Worm (Caenorhabditis elegans) whole organism, L1 larva: Measurements from ENCODE around the gene C50E3.9.

ENCODE experiments used
- C04F5.9 ChIP-seq: sonication (generic microtip); optimal IDR thresholded peaks from 2 replicates; lab custom pipeline; 2016; ENCODE audit warnings: missing genetic modification characterization, missing compliant biosample characterization
- C16A3.4 ChIP-seq: fragments of 150-350 bp; optimal IDR thresholded peaks from 2 replicates; lab custom pipeline; 2014; ENCODE audit warnings: missing biosample characterization, missing genetic modification characterization
- aly-2 ChIP-seq: fragments of 150-350 bp; optimal IDR thresholded peaks from 2 replicates; lab custom pipeline; 2014; ENCODE audit warnings: missing biosample characterization, missing genetic modification characterization
- ama-1 ChIP-seq: fragments of 150-350 bp; optimal IDR thresholded peaks from 2 replicates; lab custom pipeline; 2014
- blmp-1 ChIP-seq: fragments of 150-350 bp; optimal IDR thresholded peaks from 2 replicates; lab custom pipeline; 2014; ENCODE audit warnings: missing biosample characterization, missing genetic modification characterization
- ceh-88 ChIP-seq: fragments of 200-800 bp; sonication (Bioruptor generic); IDR thresholded peaks from 2 replicates; pipeline ENCODE4 v1.3.6; 2022; ENCODE audit warnings: missing genetic modification characterization, missing compliant biosample characterization
- ceh-90 ChIP-seq: sonication (generic microtip); optimal IDR thresholded peaks from 2 replicates; lab custom pipeline; 2016; ENCODE audit warnings: missing genetic modification characterization, missing compliant biosample characterization
- dsc-1 ChIP-seq: sonication (generic microtip); optimal IDR thresholded peaks from 2 replicates; lab custom pipeline; 2016; ENCODE audit warnings: mild to moderate bottlenecking, missing genetic modification characterization, missing compliant biosample characterization
- efl-1 ChIP-seq, 4 experiments: fragments of 150-350 bp; optimal IDR thresholded peaks in 3 of 4; peaks in 1 of 4; 1 replicate in 1 of 4; 2 replicates in 3 of 4; lab custom pipeline; 2014; ENCODE audit warnings: missing biosample characterization in 2 of 4, missing genetic modification characterization in 2 of 4, missing genetic modification reagents in 2 of 4
- egl-27 ChIP-seq, 2 experiments: fragments of 150-350 bp in 1 of 2; sonication (generic microtip); optimal IDR thresholded peaks; 3 replicates each; lab custom pipeline; 2017 to 2018; ENCODE audit warnings: missing biosample characterization in 2 of 2, missing genetic modification characterization in 2 of 2, missing genetic modification reagents in 2 of 2
- elt-3 ChIP-seq, 6 experiments: fragments of 150-350 bp in 1 of 6; sonication (generic microtip); optimal IDR thresholded peaks; 2 replicates each; lab custom pipeline; 2017 to 2018; ENCODE audit warnings: missing biosample characterization in 6 of 6, missing genetic modification characterization in 6 of 6, inconsistent platforms in 1 of 6
- fkh-10 ChIP-seq: sonication (generic microtip); optimal IDR thresholded peaks from 2 replicates; lab custom pipeline; 2017; ENCODE audit warnings: missing biosample characterization, missing genetic modification reagents, missing genetic modification characterization
- fkh-4 ChIP-seq: sonication (generic microtip); optimal IDR thresholded peaks from 2 replicates; lab custom pipeline; 2016; ENCODE audit warnings: missing compliant biosample characterization, missing genetic modification characterization, borderline replicate concordance
- fos-1 ChIP-seq: fragments of 150-350 bp; optimal IDR thresholded peaks from 2 replicates; lab custom pipeline; 2014; ENCODE audit warnings: missing biosample characterization, missing genetic modification characterization
- grh-1 ChIP-seq: fragments of 200-800 bp; sonication (Bioruptor generic); IDR thresholded peaks from 2 replicates; pipeline ENCODE4 v1.3.6; 2022; ENCODE audit warnings: missing genetic modification reagents, missing genetic modification characterization, missing compliant biosample characterization
- hlh-17 ChIP-seq: fragments of 200-800 bp; sonication (Bioruptor generic); optimal IDR thresholded peaks from 2 replicates; lab custom pipeline; 2018; ENCODE audit warnings: missing genetic modification characterization, mild to moderate bottlenecking, missing compliant biosample characterization, moderate library complexity, borderline replicate concordance
- hlh-4 ChIP-seq: sonication (generic microtip); optimal IDR thresholded peaks from 2 replicates; lab custom pipeline; 2016; ENCODE audit warnings: mild to moderate bottlenecking, missing genetic modification characterization, missing compliant biosample characterization
- irx-1 ChIP-seq: sonication (generic microtip); optimal IDR thresholded peaks from 2 replicates; lab custom pipeline; 2016; ENCODE audit warnings: missing genetic modification characterization, missing compliant biosample characterization
- isw-1 ChIP-seq: fragments of 200-800 bp; sonication (Bioruptor generic); IDR thresholded peaks from 2 replicates; pipeline ENCODE4 v1.3.6; 2022; ENCODE audit warnings: missing genetic modification characterization, missing compliant biosample characterization
- lin-14 ChIP-seq: fragments of 200-800 bp; sonication (Bioruptor generic); optimal IDR thresholded peaks from 2 replicates; lab custom pipeline; 2018; ENCODE audit warnings: mild to moderate bottlenecking, missing genetic modification characterization, moderate library complexity, missing compliant biosample characterization
- lin-15B ChIP-seq: fragments of 150-350 bp; sonication (generic microtip); optimal IDR thresholded peaks from 3 replicates; lab custom pipeline; 2014; ENCODE audit warnings: missing biosample characterization, missing genetic modification characterization
- mep-1 ChIP-seq: fragments of 150-350 bp; optimal IDR thresholded peaks from 2 replicates; lab custom pipeline; 2014; ENCODE audit warnings: missing biosample characterization, missing genetic modification characterization
- nhr-20 ChIP-seq: sonication (generic microtip); optimal IDR thresholded peaks from 2 replicates; lab custom pipeline; 2016; ENCODE audit warnings: mild to moderate bottlenecking, missing genetic modification characterization, missing compliant biosample characterization
- nhr-237 ChIP-seq: fragments of 150-350 bp; optimal IDR thresholded peaks from 2 replicates; lab custom pipeline; 2014; ENCODE audit warnings: missing biosample characterization, missing genetic modification characterization
- nhr-28 ChIP-seq: fragments of 150-350 bp; optimal IDR thresholded peaks from 2 replicates; lab custom pipeline; 2014; ENCODE audit warnings: missing biosample characterization, missing genetic modification characterization
- nhr-47 ChIP-seq: sonication (generic microtip); optimal IDR thresholded peaks from 2 replicates; lab custom pipeline; 2016; ENCODE audit warnings: mild to moderate bottlenecking, missing genetic modification characterization, moderate library complexity, missing compliant biosample characterization
- nhr-71 ChIP-seq: sonication (generic microtip); optimal IDR thresholded peaks from 2 replicates; lab custom pipeline; 2016; ENCODE audit warnings: mild to moderate bottlenecking, missing genetic modification characterization, moderate library complexity, missing compliant biosample characterization
- rnt-1 ChIP-seq: sonication (generic microtip); optimal IDR thresholded peaks from 2 replicates; lab custom pipeline; 2016; ENCODE audit warnings: mild to moderate bottlenecking, missing genetic modification characterization, moderate library complexity, missing compliant biosample characterization
- skn-1 ChIP-seq: fragments of 150-350 bp; optimal IDR thresholded peaks from 2 replicates; lab custom pipeline; 2014; ENCODE audit warnings: missing biosample characterization, missing genetic modification characterization
- snpc-4 ChIP-seq: fragments of 150-350 bp; optimal IDR thresholded peaks from 2 replicates; lab custom pipeline; 2014; ENCODE audit warnings: missing biosample characterization, missing genetic modification characterization
- sptf-1 ChIP-seq: fragments of 150-350 bp; optimal IDR thresholded peaks from 2 replicates; lab custom pipeline; 2014; ENCODE audit warnings: missing biosample characterization, missing genetic modification characterization
- sup-37 ChIP-seq: fragments of 200-800 bp; sonication (Bioruptor generic); optimal IDR thresholded peaks from 2 replicates; lab custom pipeline; 2018; ENCODE audit warnings: mild to moderate bottlenecking, missing genetic modification characterization, missing compliant biosample characterization
- swsn-7 ChIP-seq: sonication (generic microtip); optimal IDR thresholded peaks from 2 replicates; lab custom pipeline; 2016; ENCODE audit warnings: missing genetic modification characterization, missing compliant biosample characterization
- unc-130 ChIP-seq: fragments of 150-350 bp; optimal IDR thresholded peaks from 2 replicates; lab custom pipeline; 2017; ENCODE audit warnings: missing biosample characterization, missing genetic modification characterization, inconsistent platforms
- unc-98 ChIP-seq: fragments of 200-800 bp; sonication (Bioruptor generic); IDR thresholded peaks from 2 replicates; pipeline ENCODE4 v1.3.6; 2022; ENCODE audit warnings: missing genetic modification characterization, missing compliant biosample characterization
- zip-4 ChIP-seq: fragments of 200-800 bp; sonication (Bioruptor generic); optimal IDR thresholded peaks from 2 replicates; lab custom pipeline; 2018; ENCODE audit warnings: mild to moderate bottlenecking, missing genetic modification characterization, moderate library complexity, missing compliant biosample characterization

C50E3.9 gene

ce11 chrV:7575563-7575962 lies 24.5 kb downstream of the C50E3.9 start, which contains the start of the genes snu-66 and ints-9 (continued):
- peak; percentile 79 for TF ChIP-seq rnt-1 (tag; lab: Kevin White, UChicago)

ce11 chrV:7570955-7571354 lies 29.1 kb downstream of the C50E3.9 start, which contains the start of gene F19F10.14:
Gene F19F10.14 (minus strand): TSS chrV:7571055.
- TF ChIP-seq skn-1 (tag; lab: Kevin White, UChicago) (no peak), hlh-17 (GFP tag; lab: Kevin White, UChicago) (no peak), irx-1 (tag; lab: Kevin White, UChicago) (no peak), isw-1 (GFP tag; lab: Robert Waterston, UW) (no peak), nhr-28 (tag; lab: Kevin White, UChicago) (no peak), egl-27 (tag; optimal IDR thresholded peaks at IDR 0.05; lab: Kevin White, UChicago) (no peak)

ce11 chrV:7570290-7570689 lies 29.8 kb downstream of the C50E3.9 start, which contains the start of gene clec-212:
Gene clec-212 (minus strand): TSS chrV:7570390.
- TF ChIP-seq blmp-1 (tag; lab: Kevin White, UChicago): no peak
- no peak for TF ChIP-seq mep-1 (tag; lab: Kevin White, UChicago)
- TF ChIP-seq lin-15B: no peak
- no peak for TF ChIP-seq sptf-1 (tag; lab: Kevin White, UChicago)
- TF ChIP-seq elt-3 (tag; optimal IDR thresholded peaks at IDR 0.05; lab: Kevin White, UChicago): no peak
- TF ChIP-seq ceh-88 (GFP tag; lab: Robert Waterston, UW): no peak
- TF ChIP-seq swsn-7: no peak
- TF ChIP-seq ceh-90: no peak
- no peak for TF ChIP-seq nhr-237
- TF ChIP-seq ama-1 (lab: Kevin White, UChicago): no peak
- no peak for TF ChIP-seq snpc-4
- TF ChIP-seq nhr-47: no peak
- no peak for TF ChIP-seq nhr-71 (tag; lab: Kevin White, UChicago)
- TF ChIP-seq fos-1 (tag; lab: Kevin White, UChicago): no peak
- no peak for TF ChIP-seq sup-37 (GFP tag; lab: Kevin White, UChicago)
- TF ChIP-seq C04F5.9 (tag; lab: Kevin White, UChicago): no peak

- no peak for TF ChIP-seq fkh-4 (tag; lab: Kevin White, UChicago)
- no peak for TF ChIP-seq zip-4 (GFP tag; lab: Kevin White, UChicago)
- TF ChIP-seq C16A3.4: no peak
Measured at ce11 chrV:7562947-7563346, 37.1 kb downstream of the C50E3.9 start, which contains the start of gene F19F10.1. Gene F19F10.1 (plus strand): TSS chrV:7563247.

ce11 chrV:7558693-7559092 lies 41.4 kb downstream of the C50E3.9 start, which contains the start of gene ets-7:
Gene ets-7 (minus strand): TSS chrV:7558793.
- no peak for TF ChIP-seq efl-1 (optimal IDR thresholded peaks at IDR 0.05; lab: Kevin White, UChicago)
- peak in 1 of 2 experiments; percentile 33 for TF ChIP-seq efl-1 (GFP tag; optimal IDR thresholded peaks at IDR 0.05 in 1 of 2; lab: Kevin White, UChicago)
- no peak for TF ChIP-seq unc-98 (GFP tag; lab: Robert Waterston, UW)
- TF ChIP-seq, all 84 proteins: peak for 1

- peak; percentile 78 for TF ChIP-seq dsc-1 (tag; lab: Kevin White, UChicago)
- TF ChIP-seq efl-1 (optimal IDR thresholded peaks at IDR 0.05; lab: Kevin White, UChicago): no peak
- TF ChIP-seq efl-1 (GFP tag; optimal IDR thresholded peaks at IDR 0.05 in 1 of 2; lab: Kevin White, UChicago): peak in 1 of 2 experiments; percentile 24
- TF ChIP-seq fkh-4 (tag; lab: Kevin White, UChicago): peak; percentile 55
- no peak for TF ChIP-seq ceh-90
Measured at ce11 chrV:7555875-7556274, 44.2 kb downstream of the C50E3.9 start.

- peak; percentile 44 for TF ChIP-seq hlh-4 (tag; lab: Kevin White, UChicago)
- peak; percentile 84 for TF ChIP-seq fkh-4 (tag; lab: Kevin White, UChicago)
- TF ChIP-seq fkh-10 (GFP tag; lab: Kevin White, UChicago): no peak
- TF ChIP-seq lin-14: no peak
- TF ChIP-seq aly-2: no peak
- no peak for TF ChIP-seq mep-1 (tag; lab: Kevin White, UChicago)
- TF ChIP-seq unc-130 (tag; lab: Kevin White, UChicago): no peak
- TF ChIP-seq dsc-1 (tag; lab: Kevin White, UChicago): peak; percentile 94
- no peak for TF ChIP-seq grh-1 (GFP tag; lab: Robert Waterston, UW)
- peak; percentile 8 for TF ChIP-seq nhr-71 (tag; lab: Kevin White, UChicago)
- TF ChIP-seq nhr-20 (tag; lab: Kevin White, UChicago): no peak
- TF ChIP-seq, all 84 proteins: peak for 4
Measured at ce11 chrV:7553873-7554362, 46.1 kb downstream of the C50E3.9 start, which contains the start of gene ttr-10. Gene ttr-10 (minus strand): TSS chrV:7553923.
